Worm (Caenorhabditis elegans): Measurements from ENCODE around the gene ZK418.6.

ZK418.6 gene

DNA sequence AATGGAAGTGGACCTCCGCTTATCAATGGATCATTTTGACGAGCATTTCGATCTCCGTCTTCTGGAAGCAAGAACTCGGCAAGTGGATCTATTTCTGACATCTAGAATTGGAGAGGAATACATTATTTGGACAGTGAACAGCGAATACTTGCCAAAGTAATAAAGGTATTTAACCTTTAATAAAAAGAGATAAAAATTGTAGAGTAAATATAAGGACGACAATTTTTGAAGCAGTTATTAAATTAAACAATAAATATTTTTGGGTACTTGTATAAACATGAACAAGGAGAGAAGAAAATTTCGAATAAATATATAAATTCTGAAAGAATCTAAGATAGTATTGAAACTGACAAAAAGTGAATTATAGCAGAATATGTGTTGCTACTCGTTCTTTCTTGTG, 6.2 kb downstream of the ZK418.6 start, which contains the start of gene lin-37:
TSS of gene lin-37 (minus strand) at position 101 of the 400 bp plus-strand sequence.
- TF ChIP-seq aly-2 (tag; optimal IDR thresholded peaks at IDR 0.05) = no peak
- TF ChIP-seq unc-62 (GFP tag; optimal IDR thresholded peaks at IDR 0.05) = no peak
- TF ChIP-seq nhr-28 (tag; optimal IDR thresholded peaks at IDR 0.05) = no peak
- TF ChIP-seq daf-12 (tag; optimal IDR thresholded peaks at IDR 0.05) = no peak
- no peak for TF ChIP-seq nhr-43 (tag; optimal IDR thresholded peaks at IDR 0.05; ENCODE audit: poor library complexity, severe bottlenecking)
- no peak for TF ChIP-seq nhr-25 (tag; optimal IDR thresholded peaks at IDR 0.05)
- no peak for TF ChIP-seq nhr-67 (tag; optimal IDR thresholded peaks at IDR 0.05)
- TF ChIP-seq ceh-82 (tag; optimal IDR thresholded peaks at IDR 0.05) = no peak
- no peak for TF ChIP-seq mml-1 (tag; optimal IDR thresholded peaks at IDR 0.05)
- no peak for TF ChIP-seq elt-3 (tag; optimal IDR thresholded peaks at IDR 0.05)
- TF ChIP-seq lin-15B (tag; optimal IDR thresholded peaks at IDR 0.05) = no peak
- no peak for TF ChIP-seq ztf-11 (tag; optimal IDR thresholded peaks at IDR 0.05)
- no peak for TF ChIP-seq jun-1 (tag; optimal IDR thresholded peaks at IDR 0.05)
- TF ChIP-seq mdl-1 (tag; optimal IDR thresholded peaks at IDR 0.05) = no peak
- TF ChIP-seq nhr-11 (tag; optimal IDR thresholded peaks at IDR 0.05) = no peak
- no peak for TF ChIP-seq nfya-1 (tag; optimal IDR thresholded peaks at IDR 0.05; ENCODE audit: insufficient read depth)
- TF ChIP-seq pqm-1 (tag; optimal IDR thresholded peaks at IDR 0.05) = no peak

DNA sequence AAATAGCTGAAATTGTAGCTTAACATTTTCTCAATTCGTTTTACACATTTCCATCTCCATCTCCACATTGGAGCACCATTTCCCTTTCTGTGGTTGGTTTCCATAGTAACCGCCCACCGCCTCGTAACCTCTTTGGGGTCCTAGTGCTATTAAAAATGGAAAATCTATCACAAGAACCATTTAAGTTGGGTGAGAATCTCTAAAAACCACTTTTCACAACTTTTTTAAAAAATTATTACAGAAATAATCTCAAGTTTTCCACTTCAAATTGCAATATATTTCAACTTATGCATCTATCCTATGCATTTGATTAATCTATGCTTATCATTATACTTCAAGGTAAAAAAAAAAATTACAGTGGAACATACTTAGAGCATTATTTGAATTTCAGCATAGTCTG, 8.7 kb downstream of the ZK418.6 start, which contains the start of gene tmem-17:
TSS of gene tmem-17 (plus strand) at position 301 of the 400 bp plus-strand sequence.
- TF ChIP-seq lin-15B (tag; optimal IDR thresholded peaks at IDR 0.05) = no peak
- no peak for TF ChIP-seq unc-62 (GFP tag; optimal IDR thresholded peaks at IDR 0.05)

DNA sequence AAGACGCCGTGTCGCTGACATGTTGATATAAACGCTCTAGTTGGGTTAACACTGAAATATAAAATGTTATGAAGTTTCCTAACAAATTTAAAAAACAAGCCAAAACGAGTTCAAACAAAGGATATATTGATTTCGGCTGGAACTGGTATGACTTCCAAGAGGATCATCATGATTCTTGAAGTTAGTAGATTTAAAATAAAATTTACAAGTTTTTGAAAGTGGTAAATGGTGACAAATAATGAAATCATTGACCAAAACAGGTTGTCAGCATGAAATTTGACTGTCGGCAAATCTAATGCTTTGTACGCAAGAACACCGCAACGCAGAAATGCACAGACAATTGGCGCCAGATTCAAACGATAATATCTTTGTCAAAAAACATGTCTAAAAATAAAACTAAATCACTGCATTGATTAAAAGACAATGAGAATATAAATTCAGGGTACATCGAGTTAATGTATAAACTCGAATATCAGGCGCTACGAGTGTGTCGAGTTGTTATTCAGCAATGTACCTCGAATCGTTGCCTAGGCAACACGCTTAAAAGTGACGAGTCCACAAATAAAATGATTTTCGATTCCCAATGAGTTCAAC, 10.0 kb downstream of the ZK418.6 start, which contains the start of the genes ubc-18 and R01H2.8:
TSS of gene ubc-18 (minus strand) at position 51 of the 594 bp plus-strand sequence.
TSS of gene R01H2.8 (plus strand) at position 544 of the 594 bp plus-strand sequence.
- no peak for TF ChIP-seq ama-1 (optimal IDR thresholded peaks at IDR 0.05)
- TF ChIP-seq ceh-16 (tag; optimal IDR thresholded peaks at IDR 0.05) = no peak
- TF ChIP-seq nhr-23 (tag; optimal IDR thresholded peaks at IDR 0.05) = peak; percentile 25
- no peak for TF ChIP-seq elt-2 (tag; optimal IDR thresholded peaks at IDR 0.05)
- no peak for TF ChIP-seq nhr-77 (tag; optimal IDR thresholded peaks at IDR 0.05)
- peak; percentile 55 for TF ChIP-seq hmg-11 (tag; optimal IDR thresholded peaks at IDR 0.05)
- no peak for TF ChIP-seq unc-39 (tag; optimal IDR thresholded peaks at IDR 0.05)
- no peak for TF ChIP-seq lin-39 (tag; optimal IDR thresholded peaks at IDR 0.05)
- no peak for TF ChIP-seq daf-12 (tag; optimal IDR thresholded peaks at IDR 0.05)
- TF ChIP-seq ztf-4 (tag; optimal IDR thresholded peaks at IDR 0.05) = no peak
- no peak for TF ChIP-seq sea-2 (GFP tag; optimal IDR thresholded peaks at IDR 0.05)
- TF ChIP-seq pha-4 (tag; optimal IDR thresholded peaks at IDR 0.05) = peak; percentile 69
- no peak for TF ChIP-seq nhr-12 (tag; optimal IDR thresholded peaks at IDR 0.05)
- peak; percentile 46 for TF ChIP-seq nfya-1 (tag; optimal IDR thresholded peaks at IDR 0.05; ENCODE audit: insufficient read depth)
- TF ChIP-seq aly-2 (tag; optimal IDR thresholded peaks at IDR 0.05) = no peak
- TF ChIP-seq lsy-12 (tag; optimal IDR thresholded peaks at IDR 0.05) = no peak
- peak; percentile 32 for TF ChIP-seq snpc-4 (tag; optimal IDR thresholded peaks at IDR 0.05)
- no peak for TF ChIP-seq skn-1 (tag; optimal IDR thresholded peaks at IDR 0.05)
- peak; percentile 52 for TF ChIP-seq lin-15B (tag; optimal IDR thresholded peaks at IDR 0.05)
- TF ChIP-seq nhr-67 (tag; optimal IDR thresholded peaks at IDR 0.05) = no peak

DNA sequence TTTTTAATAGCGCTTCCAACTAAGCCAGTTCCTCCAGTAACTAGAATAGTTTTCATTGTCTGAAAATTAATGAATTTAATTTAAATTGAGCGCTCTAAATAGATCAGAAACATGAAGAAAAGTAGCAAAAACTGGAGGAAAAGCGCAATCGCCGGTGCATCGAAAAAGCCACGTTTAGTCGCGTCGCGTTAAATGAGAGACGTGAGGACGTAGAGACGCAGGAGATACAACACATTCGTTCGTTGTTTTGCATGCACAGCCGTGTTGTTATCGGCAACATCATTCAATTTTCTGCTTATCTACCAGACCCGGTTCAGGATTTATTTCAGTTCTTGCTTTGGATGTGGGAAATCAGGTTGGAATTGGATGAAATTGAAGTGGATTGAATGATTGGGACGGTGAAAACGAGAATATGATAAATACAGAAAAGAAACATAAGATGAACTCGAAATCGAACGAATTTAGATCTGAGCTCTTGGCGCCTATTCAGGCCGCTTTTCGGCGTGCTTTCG, 11.2 kb downstream of the ZK418.6 start, which contains the start of gene ger-1:
TSS of gene ger-1 (minus strand) at position 93 of the 512 bp plus-strand sequence.
- TF ChIP-seq ztf-4 (tag; optimal IDR thresholded peaks at IDR 0.05) (no peak), elt-2 (tag; optimal IDR thresholded peaks at IDR 0.05) (peak; percentile 23)

DNA sequence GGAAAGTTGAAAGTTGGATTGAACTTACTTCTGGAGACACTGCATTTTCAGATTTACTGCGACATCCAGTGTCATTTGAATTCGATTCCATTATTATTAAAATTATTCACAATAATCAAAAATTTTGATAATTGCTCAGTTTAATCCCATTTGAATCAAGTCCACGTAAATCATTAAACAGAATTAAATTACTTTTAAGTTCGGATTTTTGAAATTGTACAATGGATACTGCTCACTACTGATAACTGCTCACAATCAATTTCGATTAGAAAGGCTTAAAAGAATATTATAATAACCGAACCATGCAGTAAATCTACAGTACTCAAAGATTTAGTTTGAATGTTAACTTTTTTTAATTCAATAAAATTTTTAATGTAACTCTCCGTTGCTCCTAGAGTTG, 14.5 kb downstream of the ZK418.6 start, which contains the start of gene R01H2.4:
TSS of gene R01H2.4 (minus strand) at position 101 of the 400 bp plus-strand sequence.
- TF ChIP-seq lsy-12 (tag; optimal IDR thresholded peaks at IDR 0.05) = no peak
- TF ChIP-seq sea-2 (GFP tag; optimal IDR thresholded peaks at IDR 0.05) = no peak
- no peak for TF ChIP-seq ZK546.5 (tag; optimal IDR thresholded peaks at IDR 0.05)

Measured in whole organism, L3 larva.